Fruit fly (Drosophila melanogaster): Measurements from ENCODE around the gene Polr3A.

DNA sequence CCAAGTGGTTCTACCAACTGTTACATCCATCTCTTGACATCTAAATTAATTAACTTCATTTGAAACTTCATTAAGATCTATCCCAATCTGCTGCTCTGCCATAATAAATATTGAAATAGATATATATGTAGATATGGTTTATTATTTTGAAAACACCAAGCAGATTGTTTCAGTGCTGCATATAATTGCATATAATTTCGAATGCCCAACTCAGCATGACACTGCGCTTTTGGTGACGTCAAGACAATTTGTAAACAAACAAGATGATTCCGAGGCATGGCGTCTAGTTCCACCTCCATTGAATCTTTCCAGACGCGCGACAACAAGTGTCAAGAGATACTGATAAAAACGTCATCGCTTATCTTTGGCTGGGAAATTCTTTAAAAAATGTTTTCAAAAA is 21.9 kb upstream of the Polr3A start:
- no peak for TF ChIP-seq CG8478 (optimal IDR thresholded peaks at IDR 0.05)
- no peak for TF ChIP-seq CTCF (optimal IDR thresholded peaks at IDR 0.05)

Data from S2 (cell line).